Worm (Caenorhabditis elegans) whole organism, L1 larva: ENCODE results near the gene B0563.6.

Source experiments
- ceh-63 ChIP-seq: fragments of 200-800 bp; sonication (Bioruptor generic); optimal IDR thresholded peaks from 2 replicates; lab custom pipeline; 2018; ENCODE audit warnings: mild to moderate bottlenecking, missing genetic modification characterization, missing compliant biosample characterization
- nhr-85 ChIP-seq: sonication (generic microtip); peaks from one replicate; lab custom pipeline; 2016; ENCODE audit warnings: missing genetic modification characterization, inconsistent platforms, missing compliant biosample characterization
- nhr-90 ChIP-seq: sonication (generic microtip); optimal IDR thresholded peaks from 2 replicates; lab custom pipeline; 2016; ENCODE audit warnings: mild to moderate bottlenecking, missing genetic modification characterization, missing compliant biosample characterization; ENCODE audit not compliant: poor library complexity

ce11 chrX:9182140-9182539 lies 44.6 kb downstream of the B0563.6 start, which contains the start of gene Y81B9A.3:
- TF ChIP-seq nhr-90 (tag; lab: Kevin White, UChicago): no peak
- TF ChIP-seq ceh-63 (GFP tag; lab: Kevin White, UChicago): no peak
- TF ChIP-seq nhr-85 (tag; lab: Kevin White, UChicago): no peak
